Worm (Caenorhabditis elegans): Measurements from ENCODE around the gene oac-56.

DNA sequence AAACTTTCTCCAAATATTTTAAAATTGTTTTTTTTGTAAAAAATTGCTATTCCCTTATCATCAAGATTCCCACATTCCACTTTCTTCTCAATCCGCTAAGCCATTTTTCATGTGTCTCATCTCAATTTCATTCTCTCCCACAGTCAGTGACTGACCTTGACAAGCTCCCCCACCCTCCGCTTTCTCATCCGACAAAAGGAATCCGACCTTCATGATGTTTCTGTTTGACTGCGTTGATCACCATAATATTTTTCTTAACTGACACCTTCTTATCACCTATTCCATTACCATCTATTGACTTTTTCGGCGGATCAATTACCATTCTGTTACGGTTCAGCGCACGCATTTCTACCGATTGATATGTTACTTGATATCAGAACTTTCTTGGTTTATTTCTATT lies 38.5 kb upstream of the oac-56 start:
- no peak for TF ChIP-seq cog-1 (tag; optimal IDR thresholded peaks at IDR 0.05)
- no peak for TF ChIP-seq flt-1 (GFP tag; IDR thresholded peaks at IDR 0.05)
- TF ChIP-seq tab-1 (GFP tag; IDR thresholded peaks at IDR 0.05) = no peak
- no peak for TF ChIP-seq ztf-29 (GFP tag; IDR thresholded peaks at IDR 0.05)
- TF ChIP-seq ref-1 (GFP tag; conservative IDR thresholded peaks at IDR 0.05) = no peak
